Worm (Caenorhabditis elegans): Measurements from ENCODE around the gene irld-51.

DNA sequence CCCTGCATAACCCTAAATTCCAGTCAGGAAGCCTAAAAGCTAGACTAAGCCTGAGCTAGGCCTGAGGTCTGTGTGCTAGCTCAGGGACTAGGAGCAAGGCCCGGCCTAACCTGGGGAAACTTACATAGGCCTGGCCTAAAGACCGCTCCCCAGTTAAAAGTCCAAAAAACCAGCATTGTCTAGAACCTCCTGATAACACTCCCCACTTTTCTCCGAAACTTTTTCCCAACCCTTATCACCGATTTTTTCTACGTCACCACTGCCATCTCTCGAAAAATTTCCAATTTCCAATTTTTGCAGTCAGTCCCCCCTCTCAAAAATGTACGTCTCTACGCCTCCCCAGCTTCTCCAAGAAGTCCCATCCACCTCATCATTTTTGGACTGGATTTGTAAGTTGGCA is 28.9 kb downstream of the irld-51 start, which contains the start of gene ZK355.2:
- no peak for TF ChIP-seq unc-62 (GFP tag; optimal IDR thresholded peaks at IDR 0.05)
- TF ChIP-seq elt-2 (tag; optimal IDR thresholded peaks at IDR 0.05) = no peak
- no peak for TF ChIP-seq nhr-237 (tag; optimal IDR thresholded peaks at IDR 0.05)
- TF ChIP-seq ztf-11 (tag; optimal IDR thresholded peaks at IDR 0.05) = no peak
- no peak for TF ChIP-seq grh-1 (GFP tag; IDR thresholded peaks at IDR 0.05)
- TF ChIP-seq nhr-11 (tag; optimal IDR thresholded peaks at IDR 0.05) = no peak
- no peak for TF ChIP-seq fos-1 (tag; optimal IDR thresholded peaks at IDR 0.05)
- no peak for TF ChIP-seq zag-1 (tag; optimal IDR thresholded peaks at IDR 0.05)
- no peak for TF ChIP-seq aha-1 (tag; optimal IDR thresholded peaks at IDR 0.05)
- TF ChIP-seq blmp-1 (tag; optimal IDR thresholded peaks at IDR 0.05) = no peak
- TF ChIP-seq nhr-19 (GFP tag; conservative IDR thresholded peaks at IDR 0.05) = no peak
- TF ChIP-seq nhr-77 (tag; optimal IDR thresholded peaks at IDR 0.05) = no peak
- no peak for TF ChIP-seq tbx-2 (tag; optimal IDR thresholded peaks at IDR 0.05)
- no peak for TF ChIP-seq ceh-82 (tag; optimal IDR thresholded peaks at IDR 0.05)

All from whole organism, L1 larva.